Worm (Caenorhabditis elegans): ENCODE measurements around the gene igdb-3.

- TF ChIP-seq nhr-11 (tag; optimal IDR thresholded peaks at IDR 0.05), result no peak
- no peak for TF ChIP-seq tbx-2 (tag; optimal IDR thresholded peaks at IDR 0.05)
- no peak for TF ChIP-seq unc-55 (GFP tag; optimal IDR thresholded peaks at IDR 0.05)
- no peak for TF ChIP-seq ama-1 (optimal IDR thresholded peaks at IDR 0.05)
- TF ChIP-seq pha-4 (tag; optimal IDR thresholded peaks at IDR 0.05), result no peak
- TF ChIP-seq sox-2 (GFP tag; IDR thresholded peaks at IDR 0.05), result no peak
- no peak for TF ChIP-seq ets-4 (tag; optimal IDR thresholded peaks at IDR 0.05)
- TF ChIP-seq odd-2 (tag; optimal IDR thresholded peaks at IDR 0.05), result no peak
- TF ChIP-seq unc-42 (tag; optimal IDR thresholded peaks at IDR 0.05), result no peak
- TF ChIP-seq lin-11 (tag; optimal IDR thresholded peaks at IDR 0.05), result no peak
- TF ChIP-seq pqm-1 (tag; optimal IDR thresholded peaks at IDR 0.05), result no peak
- no peak for TF ChIP-seq Y22D7AL.16 (tag; optimal IDR thresholded peaks at IDR 0.05)
- TF ChIP-seq fkh-10 (GFP tag; optimal IDR thresholded peaks at IDR 0.05), result no peak
- no peak for TF ChIP-seq sox-4 (tag; optimal IDR thresholded peaks at IDR 0.05)
Measured at ce11 chrX:6337951-6338350, 47.3 kb upstream of the igdb-3 start, which contains the start of gene C03B1.13.
